Worm (Caenorhabditis elegans) whole organism, mixed stage, embryonic: ENCODE results near the gene C07A9.12.
A peak's percentile ranks its signal among the peaks of the same experiment; 100 is the strongest.

ENCODE experiments used
- M03D4.4 ChIP-seq: sonication (generic microtip); optimal IDR thresholded peaks from 2 replicates; lab custom pipeline; 2017; ENCODE audit warnings: mild to moderate bottlenecking, missing genetic modification characterization, missing compliant biosample characterization
- bed-3 ChIP-seq: fragments of 200-800 bp; sonication (Bioruptor generic); optimal IDR thresholded peaks from 3 replicates; lab custom pipeline; 2018; ENCODE audit warnings: mild to moderate bottlenecking, missing genetic modification characterization, moderate library complexity, missing compliant biosample characterization
- ceh-39 ChIP-seq: fragments of 150-350 bp; optimal IDR thresholded peaks from 2 replicates; lab custom pipeline; 2014; ENCODE audit warnings: missing biosample characterization, missing genetic modification characterization
- ceh-43 ChIP-seq: fragments of 200-800 bp; sonication (Bioruptor generic); optimal IDR thresholded peaks from 2 replicates; lab custom pipeline; 2018; ENCODE audit warnings: mild to moderate bottlenecking, missing genetic modification characterization, moderate library complexity, missing compliant biosample characterization
- ceh-83 ChIP-seq: fragments of 200-800 bp; sonication (Bioruptor generic); optimal IDR thresholded peaks from 2 replicates; lab custom pipeline; 2018; ENCODE audit warnings: mild to moderate bottlenecking, missing genetic modification characterization, missing compliant biosample characterization
- ces-1 ChIP-seq: fragments of 150-350 bp; optimal IDR thresholded peaks from 2 replicates; lab custom pipeline; 2014; ENCODE audit warnings: missing biosample characterization, missing genetic modification reagents, missing genetic modification characterization
- drap-1 ChIP-seq: fragments of 200-800 bp; sonication (Bioruptor generic); optimal IDR thresholded peaks from 3 replicates; lab custom pipeline; 2018; ENCODE audit warnings: mild to moderate bottlenecking, missing genetic modification characterization, missing compliant biosample characterization
- elt-1 ChIP-seq: sonication (generic microtip); optimal IDR thresholded peaks from 2 replicates; lab custom pipeline; 2017; ENCODE audit warnings: missing genetic modification characterization, mild to moderate bottlenecking, missing compliant biosample characterization, antibody characterized with exemption, moderate library complexity, borderline replicate concordance; ENCODE audit not compliant: insufficient read depth
- elt-3 ChIP-seq: fragments of 150-350 bp; optimal IDR thresholded peaks from 2 replicates; lab custom pipeline; 2014; ENCODE audit warnings: missing biosample characterization, missing genetic modification characterization
- flh-1 ChIP-seq: fragments of 200-800 bp; sonication (Bioruptor generic); optimal IDR thresholded peaks from 2 replicates; lab custom pipeline; 2018; ENCODE audit warnings: mild to moderate bottlenecking, missing genetic modification characterization, moderate library complexity, missing compliant biosample characterization
- ham-2 ChIP-seq: fragments of 200-800 bp; sonication (Bioruptor generic); optimal IDR thresholded peaks from 2 replicates; lab custom pipeline; 2018; ENCODE audit warnings: mild to moderate bottlenecking, missing genetic modification characterization, missing compliant biosample characterization
- lin-13 ChIP-seq: fragments of 150-350 bp; optimal IDR thresholded peaks from 2 replicates; lab custom pipeline; 2014; ENCODE audit warnings: missing biosample characterization, missing genetic modification characterization
- lin-32 ChIP-seq: fragments of 200-800 bp; sonication (Bioruptor generic); optimal IDR thresholded peaks from 2 replicates; lab custom pipeline; 2018; ENCODE audit warnings: mild to moderate bottlenecking, missing genetic modification characterization, missing compliant biosample characterization
- lsy-2 ChIP-seq: fragments of 150-350 bp; optimal IDR thresholded peaks from 2 replicates; lab custom pipeline; 2014; ENCODE audit warnings: missing biosample characterization, missing genetic modification characterization
- mab-5 ChIP-seq: fragments of 150-350 bp; optimal IDR thresholded peaks from 2 replicates; lab custom pipeline; 2014; ENCODE audit warnings: missing biosample characterization, missing genetic modification characterization
- mep-1 ChIP-seq: fragments of 150-350 bp; optimal IDR thresholded peaks from 2 replicates; lab custom pipeline; 2017; ENCODE audit warnings: missing biosample characterization, missing genetic modification reagents, missing genetic modification characterization, inconsistent platforms
- mls-2 ChIP-seq: sonication (generic microtip); optimal IDR thresholded peaks from 2 replicates; lab custom pipeline; 2016; ENCODE audit warnings: mild to moderate bottlenecking, missing genetic modification characterization, moderate library complexity, missing compliant biosample characterization
- nhr-12 ChIP-seq: fragments of 150-350 bp; optimal IDR thresholded peaks from 2 replicates; lab custom pipeline; 2014; ENCODE audit warnings: missing biosample characterization, missing genetic modification characterization
- nhr-2 ChIP-seq: fragments of 150-350 bp; optimal IDR thresholded peaks from 2 replicates; lab custom pipeline; 2014; ENCODE audit warnings: missing biosample characterization, missing genetic modification characterization
- nhr-237 ChIP-seq: fragments of 150-350 bp; optimal IDR thresholded peaks from 2 replicates; lab custom pipeline; 2014; ENCODE audit warnings: missing biosample characterization, missing genetic modification characterization
- nhr-28 ChIP-seq: fragments of 150-350 bp; optimal IDR thresholded peaks from 2 replicates; lab custom pipeline; 2014; ENCODE audit warnings: missing biosample characterization, missing genetic modification characterization
- pha-4 ChIP-seq: fragments of 150-350 bp; optimal IDR thresholded peaks from 2 replicates; lab custom pipeline; 2018; ENCODE audit warnings: missing biosample characterization, missing genetic modification reagents, missing genetic modification characterization
- snpc-4 ChIP-seq: fragments of 150-350 bp; optimal IDR thresholded peaks from 2 replicates; lab custom pipeline; 2014; ENCODE audit warnings: missing biosample characterization, missing genetic modification characterization
- sptf-1 ChIP-seq: sonication (generic microtip); optimal IDR thresholded peaks from 2 replicates; lab custom pipeline; 2017; ENCODE audit warnings: mild to moderate bottlenecking, missing genetic modification characterization, moderate library complexity, missing compliant biosample characterization
- unc-120 ChIP-seq: sonication (generic microtip); optimal IDR thresholded peaks from 2 replicates; lab custom pipeline; 2017; ENCODE audit warnings: missing genetic modification characterization, missing compliant biosample characterization; ENCODE audit not compliant: poor library complexity, severe bottlenecking
- unc-39 ChIP-seq: fragments of 150-350 bp; optimal IDR thresholded peaks from 2 replicates; lab custom pipeline; 2014; ENCODE audit warnings: missing biosample characterization, missing genetic modification characterization
- unc-62 ChIP-seq: fragments of 150-350 bp; optimal IDR thresholded peaks from 2 replicates; lab custom pipeline; 2014; ENCODE audit warnings: missing biosample characterization, missing genetic modification reagents, missing genetic modification characterization
- ztf-11 ChIP-seq: fragments of 150-350 bp; optimal IDR thresholded peaks from 2 replicates; lab custom pipeline; 2014; ENCODE audit warnings: missing biosample characterization, missing genetic modification characterization

Gene C07A9.12

DNA sequence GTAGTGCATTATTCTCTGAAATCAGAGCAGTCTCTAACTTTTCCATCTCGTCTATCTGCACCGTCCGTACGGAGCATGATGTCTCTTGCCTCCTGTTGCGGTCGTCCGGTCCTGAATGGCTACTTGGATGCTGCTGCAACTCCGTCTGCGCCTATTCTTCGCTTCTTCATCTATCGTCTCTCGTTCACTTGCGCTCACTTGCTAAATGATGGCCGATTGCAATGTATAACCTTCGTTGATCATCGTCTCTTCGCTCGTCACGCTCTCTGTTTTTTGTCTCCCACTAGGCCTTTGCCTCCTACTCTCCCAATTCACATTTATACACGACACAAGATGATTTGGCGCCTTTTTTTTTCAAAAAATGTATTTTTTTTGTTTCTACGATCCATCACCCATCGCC is 30.0 kb downstream of the C07A9.12 start:
- TF ChIP-seq ham-2 = peak; percentile 67
- peak; percentile 62 for TF ChIP-seq unc-120
- no peak for TF ChIP-seq ztf-11
- TF ChIP-seq, all 35 proteins: peak for 2

DNA sequence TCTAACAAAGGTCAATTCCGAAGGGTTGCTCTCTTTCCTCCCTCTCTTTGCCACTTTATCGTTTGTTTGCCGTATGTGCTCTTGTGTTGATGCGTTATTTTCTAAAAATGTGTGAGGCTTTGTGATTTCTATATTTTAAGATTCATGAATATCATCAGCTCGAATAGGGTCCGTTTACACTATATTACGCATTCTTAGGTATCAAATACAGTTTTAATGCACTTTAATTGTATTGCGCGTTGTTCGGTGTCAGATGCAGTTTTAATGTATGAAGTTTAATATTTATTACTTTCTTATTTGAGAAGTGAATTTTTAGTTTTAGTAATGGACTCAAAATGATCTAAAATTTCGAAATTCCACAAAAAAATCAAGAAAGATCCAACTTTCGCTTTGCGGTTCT is 30.9 kb downstream of the C07A9.12 start, which contains the start of gene bud-31:
TSS of gene bud-31 (minus strand) at position 101 of the 400 bp plus-strand sequence.
- TF ChIP-seq elt-3 (tag; lab: Kevin White, UChicago) (no peak), ces-1 (GFP tag; lab: Kevin White, UChicago) (no peak), nhr-2 (tag; lab: Kevin White, UChicago) (peak; percentile 78), ceh-43 (GFP tag; lab: Kevin White, UChicago) (no peak)
- TF ChIP-seq, all 35 proteins: peak for 1

DNA sequence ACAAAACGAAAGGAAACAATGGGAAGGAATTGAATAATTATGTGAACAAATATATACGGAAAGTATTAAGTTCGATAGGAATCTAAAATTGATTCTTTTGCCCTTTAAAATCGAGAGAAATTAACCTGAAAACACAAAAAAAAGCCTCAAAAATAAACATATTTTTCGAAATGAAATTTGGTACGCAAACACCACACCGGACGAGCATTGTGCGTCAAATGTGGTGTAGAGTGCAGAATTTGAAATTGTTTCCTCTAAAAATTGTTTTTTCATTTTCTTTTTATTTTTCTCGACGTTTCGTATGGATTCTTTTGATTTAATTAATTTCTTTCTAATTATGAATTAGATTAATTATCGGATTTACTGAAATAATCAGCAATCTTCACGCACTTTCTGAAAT is 32.0 kb downstream of the C07A9.12 start:
- TF ChIP-seq ceh-43 (GFP tag; lab: Kevin White, UChicago) (peak; percentile 2), lsy-2 (tag; lab: Kevin White, UChicago) (peak; percentile 31), ces-1 (GFP tag; lab: Kevin White, UChicago) (peak; percentile 64), mab-5 (tag; lab: Kevin White, UChicago) (no peak), sptf-1 (peak; percentile 9)

DNA sequence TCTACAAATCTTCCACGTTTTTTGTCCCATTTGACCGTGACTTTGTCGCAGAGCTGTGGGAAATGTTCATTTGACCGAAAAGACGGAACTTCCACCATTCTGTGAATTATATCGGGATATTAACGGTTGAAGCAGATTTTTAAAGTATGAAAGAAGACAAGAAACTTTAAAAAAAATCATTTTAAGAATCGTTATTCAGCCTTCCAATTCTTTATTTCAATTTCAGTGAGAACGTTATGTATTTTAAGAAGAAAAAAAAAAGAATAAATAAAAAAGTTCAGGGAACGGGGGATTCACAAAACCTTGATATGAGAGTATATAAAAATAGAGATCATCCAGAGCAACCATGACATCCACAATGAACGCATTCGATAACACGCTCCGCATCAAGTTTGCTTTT is 32.9 kb downstream of the C07A9.12 start, which contains the start of gene set-3:
TSS of gene set-3 (minus strand) at position 101 of the 400 bp plus-strand sequence.
- no peak for TF ChIP-seq pha-4 (tag; lab: Kevin White, UChicago)
- TF ChIP-seq unc-62 (GFP tag; lab: Kevin White, UChicago) = no peak
- TF ChIP-seq ceh-39 (tag; lab: Kevin White, UChicago) = no peak
- TF ChIP-seq lsy-2 (tag; lab: Kevin White, UChicago) = no peak
- no peak for TF ChIP-seq nhr-237 (tag; lab: Kevin White, UChicago)
- TF ChIP-seq ztf-11 = no peak
- TF ChIP-seq lin-13 = no peak
- no peak for TF ChIP-seq mls-2 (tag; lab: Kevin White, UChicago)
- no peak for TF ChIP-seq snpc-4 (tag; lab: Kevin White, UChicago)
- no peak for TF ChIP-seq nhr-28
- TF ChIP-seq ceh-43 (GFP tag; lab: Kevin White, UChicago) = no peak
- no peak for TF ChIP-seq ceh-83

DNA sequence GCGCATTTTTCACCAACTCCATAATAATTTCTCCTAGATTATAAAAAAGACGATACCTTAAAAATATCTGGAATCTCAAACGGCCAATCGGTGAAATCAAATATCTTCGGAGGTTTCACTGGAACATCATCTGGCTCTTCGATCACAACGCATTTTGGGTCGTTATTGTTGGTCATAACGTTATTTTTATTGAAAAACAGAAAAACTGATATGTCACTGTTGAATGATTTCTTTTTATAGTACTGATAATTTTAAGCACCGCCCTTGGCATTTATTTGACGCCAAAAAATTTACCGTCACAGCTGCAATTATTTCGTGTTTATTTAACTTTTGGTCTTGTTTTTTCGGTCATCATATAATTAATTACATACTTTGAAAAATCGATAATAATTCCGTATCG is 37.3 kb downstream of the C07A9.12 start, which contains the start of gene best-5:
TSS of gene best-5 (minus strand) at position 210 of the 400 bp plus-strand sequence.
- TF ChIP-seq ceh-43 (GFP tag; lab: Kevin White, UChicago) = no peak
- no peak for TF ChIP-seq drap-1 (GFP tag; lab: Kevin White, UChicago)
- no peak for TF ChIP-seq sptf-1
- no peak for TF ChIP-seq nhr-28
- TF ChIP-seq lin-32 (GFP tag; lab: Kevin White, UChicago) = no peak
- TF ChIP-seq flh-1 (GFP tag; lab: Kevin White, UChicago) = no peak
- no peak for TF ChIP-seq bed-3 (GFP tag; lab: Kevin White, UChicago)
- no peak for TF ChIP-seq elt-1 (tag; lab: Kevin White, UChicago)

DNA sequence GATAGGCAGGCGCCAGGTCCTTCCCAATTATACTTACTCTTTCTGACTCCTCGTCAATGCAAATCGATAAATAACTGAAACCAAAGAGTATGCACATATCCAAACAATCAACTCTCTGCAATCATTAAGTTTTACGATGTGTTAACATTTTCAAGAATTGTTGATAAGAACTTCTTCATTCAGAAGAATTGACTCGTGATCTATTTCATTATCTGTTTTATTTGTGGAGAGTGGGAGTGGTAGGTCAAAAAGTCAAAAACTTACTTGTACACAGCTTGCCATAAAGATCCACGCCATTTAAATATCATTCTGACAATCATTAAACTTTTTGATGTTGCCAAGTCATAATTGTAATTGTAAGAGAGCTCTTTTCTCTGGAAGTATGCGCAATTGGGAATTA is 38.0 kb downstream of the C07A9.12 start:
- no peak for TF ChIP-seq ceh-83
- TF ChIP-seq M03D4.4 (tag; lab: Kevin White, UChicago) = no peak
- no peak for TF ChIP-seq lsy-2 (tag; lab: Kevin White, UChicago)
- TF ChIP-seq ztf-11 = no peak
- no peak for TF ChIP-seq unc-39 (tag; lab: Kevin White, UChicago)
- TF ChIP-seq flh-1 (GFP tag; lab: Kevin White, UChicago) = no peak
- no peak for TF ChIP-seq lin-32 (GFP tag; lab: Kevin White, UChicago)
- no peak for TF ChIP-seq snpc-4 (tag; lab: Kevin White, UChicago)
- no peak for TF ChIP-seq nhr-12 (tag; lab: Kevin White, UChicago)

DNA sequence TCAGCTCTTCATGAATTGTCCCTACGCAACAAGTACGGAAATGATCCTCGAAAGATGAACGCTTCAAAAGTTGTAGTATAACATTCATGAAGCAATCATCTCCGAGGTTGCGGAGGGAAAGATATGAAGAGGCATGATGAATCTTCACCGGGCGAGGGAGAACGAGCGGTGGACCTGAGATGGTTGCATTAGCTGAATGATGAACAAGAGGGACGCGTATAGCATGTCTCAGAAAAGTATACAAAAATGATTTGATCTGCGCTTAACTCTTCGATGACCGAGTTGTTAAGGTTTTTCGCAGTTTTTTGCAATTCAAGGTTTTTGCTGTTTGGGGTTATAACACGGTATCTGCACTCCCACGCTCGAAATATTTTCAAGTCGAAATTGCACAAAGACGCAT is 41.4 kb downstream of the C07A9.12 start, which contains the start of gene C07A9.10:
TSS of gene C07A9.10 (minus strand) at position 101 of the 400 bp plus-strand sequence.
- no peak for TF ChIP-seq lin-13
- TF ChIP-seq mep-1 (tag; lab: Kevin White, UChicago) = no peak
